Fruit fly (Drosophila melanogaster) S2 (cell line): ENCODE measurements around the gene CG1113.

ENCODE experiments used
- CG8478 ChIP-seq: fragments of >200 bp; optimal IDR thresholded peaks from 2 replicates; lab custom pipeline; 2018
- CTCF ChIP-seq, 2 experiments: fragments of >200 bp; optimal IDR thresholded peaks; 2 replicates each; lab custom pipeline; 2018

DNA sequence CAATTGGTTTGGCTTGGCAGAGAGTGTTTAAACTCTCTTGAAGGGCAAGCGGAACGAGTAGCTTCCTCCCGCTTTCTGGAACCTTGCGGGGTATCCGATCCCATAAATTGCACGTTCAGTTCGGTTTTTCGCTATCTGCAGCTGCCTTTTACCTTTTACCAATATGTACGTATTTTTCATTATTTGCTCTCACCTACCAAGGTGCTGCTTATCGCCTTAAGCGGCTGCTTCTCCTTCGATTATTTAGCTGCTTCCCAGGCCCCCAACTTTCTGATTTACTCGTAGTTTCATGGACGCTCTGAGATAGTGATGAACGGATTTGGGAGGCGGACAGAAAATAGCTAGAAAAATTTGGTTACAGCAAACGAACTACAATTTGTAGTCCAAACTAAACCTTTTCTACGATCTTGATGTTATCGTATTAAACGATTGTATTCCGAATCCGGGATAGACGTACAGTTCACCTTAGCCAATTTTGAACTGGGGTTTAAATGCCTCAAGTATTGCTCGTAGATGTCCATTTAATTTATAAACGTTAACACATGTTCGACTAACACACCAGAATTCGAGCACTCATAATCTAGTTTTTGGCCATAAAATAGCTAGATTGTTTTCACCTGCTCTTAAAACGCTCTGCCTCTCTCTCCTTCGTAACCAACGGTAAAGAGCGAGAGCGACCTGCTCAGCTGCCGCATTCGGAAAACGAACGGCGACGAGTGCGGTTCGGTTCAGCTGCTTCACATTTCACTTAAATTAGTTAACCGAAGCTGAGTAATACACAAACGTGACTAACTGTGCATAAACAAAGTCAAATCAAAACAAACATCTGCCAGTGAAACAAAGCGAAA lies 11.5 kb downstream of the CG1113 start:
- no peak for TF ChIP-seq CG8478 (lab: Kevin White, UChicago)
- TF ChIP-seq CTCF (optimal IDR thresholded peaks at IDR 0.05; lab: Kevin White, UChicago) = no peak
